Fruit fly (Drosophila melanogaster): ENCODE results near the gene Oga.

DNA sequence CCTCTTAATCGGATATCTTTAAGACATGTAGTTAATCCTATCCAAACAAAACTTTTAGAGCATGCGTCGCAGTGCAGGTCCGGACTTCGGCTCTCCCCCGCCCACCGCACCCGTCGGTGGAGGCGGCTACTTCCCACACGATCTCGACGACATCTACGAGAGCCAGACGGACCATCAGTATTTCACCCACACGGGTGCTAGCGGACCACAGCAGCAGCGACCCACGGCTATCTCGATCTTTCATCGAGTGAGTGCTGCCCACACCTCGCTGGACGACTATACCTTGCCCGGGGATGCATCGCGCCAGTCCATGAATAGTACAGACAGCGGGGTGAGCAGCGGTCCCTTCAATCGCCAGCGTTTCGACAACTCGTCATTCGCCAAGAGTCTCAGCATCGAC, 17.2 kb upstream of the Oga start:
- TF ChIP-seq CG11617 (GFP tag; optimal IDR thresholded peaks at IDR 0.05) (no peak), CG14711 (tag; optimal IDR thresholded peaks at IDR 0.05) (no peak), CG1620 (GFP tag; optimal IDR thresholded peaks at IDR 0.05) (no peak), CG7045 (GFP tag; optimal IDR thresholded peaks at IDR 0.05) (no peak), cnc (optimal IDR thresholded peaks at IDR 0.05) (no peak), pad (GFP tag; optimal IDR thresholded peaks at IDR 0.05) (no peak), kay (GFP tag; ENCODE audit: borderline replicate concordance) (no peak), CG5204 (GFP tag; optimal IDR thresholded peaks at IDR 0.05) (no peak)

Data from whole organism, adult.